Worm (Caenorhabditis elegans) whole organism, L4/young adult: ENCODE measurements around the gene ugt-11.

Experiments
- W03F9.2 ChIP-seq: fragments of 150-350 bp; optimal IDR thresholded peaks from 2 replicates; lab custom pipeline; 2014; ENCODE audit warnings: missing biosample characterization, missing genetic modification characterization
- dao-5 ChIP-seq: sonication (generic microtip); optimal IDR thresholded peaks from 2 replicates; lab custom pipeline; 2016; ENCODE audit warnings: missing genotype, missing genetic modification characterization, moderate library complexity, missing compliant biosample characterization
- him-1 ChIP-seq: sonication (generic microtip); optimal IDR thresholded peaks from 2 replicates; lab custom pipeline; 2016; ENCODE audit warnings: missing genotype, missing genetic modification reagents, missing genetic modification characterization, missing compliant biosample characterization

DNA sequence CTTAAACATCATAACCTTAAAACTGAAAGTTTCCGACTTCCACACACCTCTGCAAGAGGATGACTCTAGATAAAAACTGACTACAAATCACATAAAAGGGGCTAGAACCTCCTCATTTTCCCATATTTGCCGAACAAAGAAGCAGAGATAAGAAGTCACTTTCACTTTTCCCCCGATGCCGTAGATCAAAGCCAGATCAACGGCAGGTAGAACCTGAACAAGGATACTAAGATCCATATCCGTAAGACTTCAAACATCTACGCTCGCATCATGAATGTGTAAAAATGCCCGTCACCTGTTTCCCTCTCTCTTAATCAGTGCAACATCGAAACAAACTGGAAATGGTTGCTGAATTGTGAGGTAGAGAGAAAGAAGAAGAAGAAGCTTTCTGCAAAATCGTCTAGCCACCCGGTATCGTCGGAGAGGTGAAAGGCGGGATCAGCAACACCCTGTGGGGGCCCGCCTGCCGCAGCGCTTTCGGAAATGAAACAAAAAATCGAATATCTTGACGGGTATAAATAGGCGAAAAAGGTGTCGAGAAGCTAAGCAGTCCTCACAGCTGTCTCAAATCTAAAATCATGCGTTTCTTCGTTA, 23.9 kb upstream of the ugt-11 start, which contains the start of gene C02E7.6:
- no peak for TF ChIP-seq W03F9.2 (tag; lab: Kevin White, UChicago)
- TF ChIP-seq dao-5 (tag; lab: Kevin White, UChicago): no peak
- no peak for TF ChIP-seq him-1 (tag; lab: Kevin White, UChicago)
